Fruit fly (Drosophila melanogaster): ENCODE measurements around the gene bru2.

Gene bru2

DNA sequence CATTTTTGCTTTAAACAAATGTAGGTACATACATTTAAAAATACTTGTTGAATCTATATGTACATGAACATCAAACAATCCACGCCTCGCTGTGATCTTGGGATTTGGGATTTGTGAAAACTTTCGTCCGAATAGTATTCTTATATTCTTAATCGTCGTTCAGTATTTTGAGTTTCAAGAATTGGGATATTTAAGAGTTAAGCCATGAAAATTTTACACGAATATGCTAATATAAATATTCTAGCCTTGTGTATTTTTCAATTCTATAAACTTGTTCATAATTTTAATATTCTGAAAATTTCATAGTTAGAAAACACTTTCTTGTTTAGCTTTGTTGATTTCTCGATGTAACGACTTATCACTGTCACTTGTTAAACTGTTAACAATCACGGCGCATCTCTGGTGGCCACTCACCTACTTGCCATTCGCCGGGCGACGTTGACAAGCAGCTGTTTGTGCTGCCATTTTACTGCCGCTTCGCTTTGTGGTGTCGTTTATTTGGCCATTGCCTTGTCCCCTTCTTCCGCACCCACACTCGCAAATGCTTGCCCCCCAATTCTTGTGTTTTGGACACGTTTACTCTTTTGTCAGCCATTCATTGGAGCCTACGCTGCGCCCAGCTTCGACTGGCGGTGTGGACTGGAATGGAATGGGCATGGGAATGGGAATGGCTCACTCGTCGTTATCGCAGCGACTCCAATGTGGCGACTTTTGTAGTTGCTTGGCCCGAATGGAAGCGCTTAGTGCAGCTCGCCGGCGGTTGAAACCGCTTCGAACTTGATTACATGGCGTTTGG is 92.2 kb downstream of the bru2 start (continued):
- TF ChIP-seq CG13424 (tag; optimal IDR thresholded peaks at IDR 0.05) (no peak), CG13287 (GFP tag; IDR thresholded peaks at IDR 0.05; ENCODE audit: partially characterized antibody) (peak; percentile 37; the same call in 1 of the 2 replicates), br (optimal IDR thresholded peaks at IDR 0.05) (no peak), Hr3 (GFP tag; optimal IDR thresholded peaks at IDR 0.05) (no peak), NC2β (GFP tag; optimal IDR thresholded peaks at IDR 0.05) (no peak), CG10431 (GFP tag; optimal IDR thresholded peaks at IDR 0.05) (no peak), Side (GFP tag; optimal IDR thresholded peaks at IDR 0.05) (no peak), danr (GFP tag; IDR thresholded peaks at IDR 0.05) (no peak), grau (tag; optimal IDR thresholded peaks at IDR 0.05) (peak; percentile 2), Hsf (GFP tag; optimal IDR thresholded peaks at IDR 0.05) (no peak), pfk (GFP tag; optimal IDR thresholded peaks at IDR 0.05) (peak; percentile 35), CG34224 (GFP tag; IDR thresholded peaks at IDR 0.05; ENCODE audit: partially characterized antibody) (peak; percentile 35; the same call in 1 of the 3 replicates), zen2 (GFP tag; IDR thresholded peaks at IDR 0.05; ENCODE audit: partially characterized antibody) (no peak), kah (GFP tag; optimal IDR thresholded peaks at IDR 0.05) (no peak), Ravus (GFP tag; IDR thresholded peaks at IDR 0.05) (no peak), CG3995 (GFP tag; optimal IDR thresholded peaks at IDR 0.05) (peak; percentile 98), CG1024 (GFP tag; IDR thresholded peaks at IDR 0.05) (no peak), Max (GFP tag; optimal IDR thresholded peaks at IDR 0.05) (no peak), NC2α (GFP tag; optimal IDR thresholded peaks at IDR 0.05) (no peak), sim (GFP tag; IDR thresholded peaks at IDR 0.05) (no peak), CG13894 (tag; optimal IDR thresholded peaks at IDR 0.05) (no peak), MESR4 (GFP tag; optimal IDR thresholded peaks at IDR 0.05) (peak; percentile 55), tna (GFP tag; IDR thresholded peaks at IDR 0.05; ENCODE audit: partially characterized antibody) (no peak), pb (GFP tag; optimal IDR thresholded peaks at IDR 0.05) (no peak), btn (GFP tag; optimal IDR thresholded peaks at IDR 0.05) (no peak), CG10462 (GFP tag; optimal IDR thresholded peaks at IDR 0.05) (no peak), Stat92E (GFP tag; optimal IDR thresholded peaks at IDR 0.05) (no peak), lola (GFP tag; optimal IDR thresholded peaks at IDR 0.05) (no peak), Adf1 (GFP tag; IDR thresholded peaks at IDR 0.05) (0 out of 2 replicates have a peak, but pooled peaks have one; percentile 26), CG12391 (tag; optimal IDR thresholded peaks at IDR 0.05) (peak; percentile 30), bab2 (GFP tag; optimal IDR thresholded peaks at IDR 0.05) (no peak), trh (GFP tag; optimal IDR thresholded peaks at IDR 0.05) (no peak), vvl (GFP tag; IDR thresholded peaks at IDR 0.05) (peak; percentile 32; the same call in 1 of the 2 replicates), YL-1 (GFP tag; optimal IDR thresholded peaks at IDR 0.05) (peak; percentile 67), CG10565 (GFP tag; optimal IDR thresholded peaks at IDR 0.05) (no peak), Jarid2 (GFP tag; optimal IDR thresholded peaks at IDR 0.05) (no peak), Bgb (GFP tag; IDR thresholded peaks at IDR 0.05; ENCODE audit: partially characterized antibody) (0 out of 2 replicates have a peak, but pooled peaks have one; percentile 38), CG2202 (tag; optimal IDR thresholded peaks at IDR 0.05) (no peak), Gsc (GFP tag; IDR thresholded peaks at IDR 0.05) (no peak), nau (GFP tag; optimal IDR thresholded peaks at IDR 0.05) (no peak), maf-S (GFP tag; optimal IDR thresholded peaks at IDR 0.05) (no peak), zf30C (GFP tag; optimal IDR thresholded peaks at IDR 0.05) (no peak), disco-r (GFP tag; optimal IDR thresholded peaks at IDR 0.05) (no peak), eve (GFP tag; optimal IDR thresholded peaks at IDR 0.05) (no peak), CG3163 (GFP tag; optimal IDR thresholded peaks at IDR 0.05) (no peak), exex (tag; optimal IDR thresholded peaks at IDR 0.05) (no peak), unpg (GFP tag; optimal IDR thresholded peaks at IDR 0.05) (no peak), otp (GFP tag; IDR thresholded peaks at IDR 0.05) (no peak), Hmr (GFP tag; optimal IDR thresholded peaks at IDR 0.05) (peak; percentile 36)

Data from whole organism, embryonic.